Worm (Caenorhabditis elegans) whole organism, L2 larva: ENCODE measurements around the gene fshr-1.

Experiments used
- aly-2 ChIP-seq: fragments of 150-350 bp; optimal IDR thresholded peaks from 2 replicates; lab custom pipeline; 2014; ENCODE audit warnings: missing biosample characterization, missing genetic modification characterization
- elt-1 ChIP-seq: fragments of 150-350 bp; optimal IDR thresholded peaks from 2 replicates; lab custom pipeline; 2014; ENCODE audit warnings: missing biosample characterization, missing genetic modification characterization
- unc-39 ChIP-seq: fragments of 150-350 bp; optimal IDR thresholded peaks from 2 replicates; lab custom pipeline; 2014; ENCODE audit warnings: missing biosample characterization, missing genetic modification characterization

- TF ChIP-seq unc-39 (tag; lab: Kevin White, UChicago), result no peak
- no peak for TF ChIP-seq aly-2
- no peak for TF ChIP-seq elt-1 (tag; lab: Kevin White, UChicago)
These were observed 54.5 kb downstream of the fshr-1 start, which contains the start of gene sre-28 for ce11 chrV:9944093-9944492.
